Worm (Caenorhabditis elegans) whole organism, midembryonic: ENCODE data around the gene F39F10.2.

Source experiments
- T22C8.4 ChIP-seq: fragments of 200-800 bp; sonication (Bioruptor generic); IDR thresholded peaks from 2 replicates; pipeline ENCODE4 v1.3.6; 2022; ENCODE audit warnings: missing genetic modification characterization, missing compliant biosample characterization
- cog-1 ChIP-seq: sonication (generic microtip); optimal IDR thresholded peaks from 2 replicates; lab custom pipeline; 2016; ENCODE audit warnings: missing genetic modification characterization, missing compliant biosample characterization
- flt-1 ChIP-seq: fragments of 200-800 bp; sonication (Bioruptor generic); IDR thresholded peaks from 2 replicates; pipeline ENCODE4 v1.3.6; 2022; ENCODE audit warnings: missing genetic modification characterization, missing compliant biosample characterization
- klf-2 ChIP-seq: fragments of 200-800 bp; sonication (Bioruptor generic); conservative IDR thresholded peaks from 2 replicates; pipeline ENCODE4 v1.3.6; 2022; ENCODE audit warnings: missing genetic modification reagents, missing genetic modification characterization, missing compliant biosample characterization
- med-1 ChIP-seq: sonication (generic microtip); optimal IDR thresholded peaks from 2 replicates; lab custom pipeline; 2017; ENCODE audit warnings: missing genetic modification characterization, mild to moderate bottlenecking, missing compliant biosample characterization, antibody characterized with exemption, missing genetic modification reagents; ENCODE audit not compliant: insufficient read depth
- ref-1 ChIP-seq: fragments of 200-800 bp; sonication (Bioruptor generic); conservative IDR thresholded peaks from 2 replicates; pipeline ENCODE4 v1.3.6; 2022; ENCODE audit warnings: missing genetic modification reagents, missing genetic modification characterization, missing compliant biosample characterization
- tab-1 ChIP-seq: fragments of 200-800 bp; sonication (Bioruptor generic); IDR thresholded peaks from 2 replicates; pipeline ENCODE4 v1.3.6; 2022; ENCODE audit warnings: missing genetic modification characterization, missing compliant biosample characterization
- ztf-23 ChIP-seq: fragments of 200-800 bp; sonication (Bioruptor generic); IDR thresholded peaks from 2 replicates; pipeline ENCODE4 v1.3.6; 2022; ENCODE audit warnings: missing genetic modification reagents, missing genetic modification characterization, missing compliant biosample characterization
- ztf-29 ChIP-seq: fragments of 200-800 bp; sonication (Bioruptor generic); IDR thresholded peaks from 2 replicates; pipeline ENCODE4 v1.3.6; 2022; ENCODE audit warnings: missing genetic modification reagents, missing genetic modification characterization, missing compliant biosample characterization

Gene F39F10.2

DNA sequence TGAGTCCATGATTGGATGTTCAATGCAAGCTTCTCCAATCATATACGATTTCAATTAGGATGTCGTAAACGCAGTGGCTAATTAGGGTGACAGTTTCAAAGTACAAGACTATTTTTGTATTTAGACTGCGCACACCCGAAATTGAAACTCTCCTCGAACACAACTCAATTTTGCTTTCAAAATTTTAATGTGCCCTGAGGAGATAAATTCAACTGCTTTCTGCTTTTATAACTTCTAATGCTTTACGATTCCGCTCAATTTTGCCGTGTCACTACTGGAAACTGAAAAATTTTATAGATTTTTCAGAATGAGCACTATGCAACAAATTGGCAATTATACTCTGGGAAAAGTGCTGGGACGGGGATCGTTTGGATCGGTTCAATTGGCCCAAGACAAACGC is at the start of gene F39F10.2:
Gene F39F10.2 (plus strand): TSS at position 301 of the 400 bp plus-strand sequence.
- no peak for TF ChIP-seq klf-2
- no peak for TF ChIP-seq med-1 (GFP tag; lab: Kevin White, UChicago)
- TF ChIP-seq ztf-29 (GFP tag; lab: Robert Waterston, UW) = no peak
- no peak for TF ChIP-seq ref-1 (GFP tag; lab: Robert Waterston, UW)
- TF ChIP-seq ztf-23 (GFP tag; lab: Robert Waterston, UW) = no peak
- TF ChIP-seq cog-1 = no peak
- no peak for TF ChIP-seq flt-1 (GFP tag; lab: Robert Waterston, UW)
- TF ChIP-seq T22C8.4 (GFP tag; lab: Robert Waterston, UW) = no peak

ce11 chrX:16844924-16845323 is 49.8 kb upstream of the F39F10.2 start, which contains the start of gene F41G4.8:
Gene F41G4.8 (minus strand): TSS chrX:16845024.
- no peak for TF ChIP-seq ztf-29 (GFP tag; lab: Robert Waterston, UW)
- TF ChIP-seq flt-1 (GFP tag; lab: Robert Waterston, UW) = no peak
- TF ChIP-seq med-1 (GFP tag; lab: Kevin White, UChicago) = no peak
- no peak for TF ChIP-seq cog-1
- no peak for TF ChIP-seq ztf-23 (GFP tag; lab: Robert Waterston, UW)
- no peak for TF ChIP-seq ref-1 (GFP tag; lab: Robert Waterston, UW)
- TF ChIP-seq T22C8.4 (GFP tag; lab: Robert Waterston, UW) = no peak
- TF ChIP-seq klf-2 = no peak
- TF ChIP-seq tab-1 (GFP tag; lab: Robert Waterston, UW) = no peak

ce11 chrX:16859956-16860446 is 34.7 kb upstream of the F39F10.2 start, which contains the start of gene T20F7.3:
Gene T20F7.3 (plus strand): TSS chrX:16860396.
- TF ChIP-seq ztf-29 (GFP tag; lab: Robert Waterston, UW) (no peak), klf-2 (no peak), tab-1 (GFP tag; lab: Robert Waterston, UW) (no peak), flt-1 (GFP tag; lab: Robert Waterston, UW) (no peak), med-1 (GFP tag; lab: Kevin White, UChicago) (no peak), ztf-23 (GFP tag; lab: Robert Waterston, UW) (no peak), T22C8.4 (GFP tag; lab: Robert Waterston, UW) (no peak), cog-1 (no peak), ref-1 (GFP tag; lab: Robert Waterston, UW) (no peak)

- TF ChIP-seq med-1 (GFP tag; lab: Kevin White, UChicago) (no peak), flt-1 (GFP tag; lab: Robert Waterston, UW) (no peak), ref-1 (GFP tag; lab: Robert Waterston, UW) (no peak), cog-1 (no peak), tab-1 (GFP tag; lab: Robert Waterston, UW) (no peak), ztf-29 (GFP tag; lab: Robert Waterston, UW) (no peak), klf-2 (no peak), ztf-23 (GFP tag; lab: Robert Waterston, UW) (no peak), T22C8.4 (GFP tag; lab: Robert Waterston, UW) (no peak)
Observed at ce11 chrX:16863320-16863719, 31.4 kb upstream of the F39F10.2 start.

DNA sequence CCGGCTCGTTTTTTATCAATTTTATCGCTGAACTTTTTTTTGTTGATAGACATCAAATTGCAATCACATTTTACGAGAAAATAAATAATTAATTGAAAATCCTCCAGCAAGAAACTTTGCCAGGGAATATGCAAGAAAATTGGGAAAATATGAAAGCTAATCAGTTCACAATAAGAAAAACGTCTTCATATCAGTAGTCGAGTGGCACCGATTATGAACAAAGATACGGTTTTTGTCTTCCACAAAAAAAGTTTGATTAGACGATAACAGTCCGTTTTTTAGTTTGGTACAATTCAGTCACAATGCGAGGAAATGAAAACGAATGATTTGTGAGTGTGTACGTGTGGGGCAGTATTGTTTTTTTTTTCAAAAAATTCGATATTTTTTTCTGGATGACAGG is 29.7 kb upstream of the F39F10.2 start:
- TF ChIP-seq klf-2 (no peak), ztf-29 (GFP tag; lab: Robert Waterston, UW) (no peak), flt-1 (GFP tag; lab: Robert Waterston, UW) (no peak), cog-1 (no peak), ztf-23 (GFP tag; lab: Robert Waterston, UW) (no peak), tab-1 (GFP tag; lab: Robert Waterston, UW) (no peak), ref-1 (GFP tag; lab: Robert Waterston, UW) (no peak), med-1 (GFP tag; lab: Kevin White, UChicago) (no peak), T22C8.4 (GFP tag; lab: Robert Waterston, UW) (no peak)

DNA sequence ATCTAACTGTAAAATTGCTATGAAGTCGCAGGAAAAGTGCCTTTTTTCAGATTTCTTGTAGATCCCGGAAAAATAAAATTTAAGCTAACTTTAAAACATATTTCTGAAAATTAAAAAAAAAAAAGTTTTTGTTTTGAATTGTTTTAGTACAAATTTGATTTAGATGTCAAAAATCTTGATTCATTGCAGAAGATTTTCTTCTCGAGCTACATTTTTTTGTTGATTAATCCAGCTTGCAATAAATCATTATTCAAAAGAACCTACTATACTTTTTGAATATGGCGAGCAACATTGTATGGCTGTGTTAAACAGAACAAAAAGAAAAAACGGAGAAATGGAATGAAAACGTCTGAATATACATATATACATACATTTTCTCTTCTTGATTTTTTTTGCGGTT is 29.0 kb upstream of the F39F10.2 start:
- no peak for TF ChIP-seq tab-1 (GFP tag; lab: Robert Waterston, UW)
- no peak for TF ChIP-seq T22C8.4 (GFP tag; lab: Robert Waterston, UW)
- TF ChIP-seq ztf-23 (GFP tag; lab: Robert Waterston, UW) = no peak
- TF ChIP-seq flt-1 (GFP tag; lab: Robert Waterston, UW) = no peak
- TF ChIP-seq klf-2 = no peak
- TF ChIP-seq ref-1 (GFP tag; lab: Robert Waterston, UW) = no peak
- TF ChIP-seq med-1 (GFP tag; lab: Kevin White, UChicago) = no peak
- no peak for TF ChIP-seq ztf-29 (GFP tag; lab: Robert Waterston, UW)
- no peak for TF ChIP-seq cog-1

ce11 chrX:16868931-16869330 is 25.7 kb upstream of the F39F10.2 start, which contains the start of gene aakg-2:
Gene aakg-2 (minus strand): TSS chrX:16869031.
- TF ChIP-seq ztf-23 (GFP tag; lab: Robert Waterston, UW) (no peak), ztf-29 (GFP tag; lab: Robert Waterston, UW) (no peak), ref-1 (GFP tag; lab: Robert Waterston, UW) (no peak), klf-2 (no peak)

DNA sequence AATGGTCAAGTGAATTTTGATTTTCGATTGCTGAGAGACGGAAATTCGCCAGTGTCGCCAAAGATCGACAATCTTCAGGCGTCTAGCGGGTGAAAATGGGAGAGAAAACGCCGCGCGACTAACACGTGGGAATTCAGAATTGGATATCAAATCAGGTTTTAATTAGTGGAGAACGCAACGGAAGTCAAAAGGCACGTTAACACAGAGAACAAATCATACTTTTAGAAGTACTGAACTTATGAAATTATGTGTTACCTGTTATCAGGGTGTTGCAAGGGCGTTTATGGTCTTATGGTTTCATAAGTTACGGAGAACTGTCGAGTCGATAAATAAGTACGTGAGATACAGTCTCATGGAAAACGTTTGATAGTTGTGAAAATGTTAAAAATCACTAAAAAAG is 23.3 kb upstream of the F39F10.2 start:
- TF ChIP-seq ztf-29 (GFP tag; lab: Robert Waterston, UW) (no peak), ztf-23 (GFP tag; lab: Robert Waterston, UW) (no peak), med-1 (GFP tag; lab: Kevin White, UChicago) (no peak), tab-1 (GFP tag; lab: Robert Waterston, UW) (no peak), ref-1 (GFP tag; lab: Robert Waterston, UW) (no peak), cog-1 (no peak), T22C8.4 (GFP tag; lab: Robert Waterston, UW) (no peak), flt-1 (GFP tag; lab: Robert Waterston, UW) (no peak), klf-2 (no peak)

ce11 chrX:16872446-16872962 is 22.2 kb upstream of the F39F10.2 start, which contains the start of gene T20F7.1:
Gene T20F7.1 (plus strand): TSS chrX:16872912.
- TF ChIP-seq med-1 (GFP tag; lab: Kevin White, UChicago) (no peak), ref-1 (GFP tag; lab: Robert Waterston, UW) (no peak), klf-2 (no peak), tab-1 (GFP tag; lab: Robert Waterston, UW) (no peak), T22C8.4 (GFP tag; lab: Robert Waterston, UW) (no peak), ztf-29 (GFP tag; lab: Robert Waterston, UW) (no peak)
